Fruit fly (Drosophila melanogaster) whole organism, embryonic: ENCODE measurements around the gene CG17549.

Experiments used
- CG10366 ChIP-seq: fragments of 200-800 bp; sonication (Bioruptor generic); IDR thresholded peaks from 2 replicates; pipeline ENCODE4 v1.3.6; 2022; ENCODE audit warnings: missing biosample characterization, missing genetic modification characterization
- CG10462 ChIP-seq: fragments of 200-800 bp; sonication (Bioruptor generic); optimal IDR thresholded peaks from 2 replicates; lab custom pipeline; 2016; ENCODE audit warnings: missing biosample characterization, missing genetic modification characterization
- CG12744 ChIP-seq: fragments of 200-800 bp; sonication (Bioruptor generic); optimal IDR thresholded peaks from 2 replicates; lab custom pipeline; 2016; ENCODE audit warnings: missing biosample characterization, missing genetic modification characterization
- CG13287 ChIP-seq: fragments of 200-800 bp; sonication (Bioruptor generic); IDR thresholded peaks from 2 replicates; pipeline ENCODE4 v1.3.6; 2022; ENCODE audit warnings: missing biosample characterization, missing genetic modification characterization; ENCODE audit not compliant: partially characterized antibody
- CG15269 ChIP-seq: fragments of 200-800 bp; sonication (Bioruptor generic); optimal IDR thresholded peaks from 2 replicates; lab custom pipeline; 2018; ENCODE audit warnings: missing biosample characterization, mild to moderate bottlenecking, missing genetic modification characterization, moderate library complexity
- CG17385 ChIP-seq: fragments of 200-800 bp; sonication (Bioruptor generic); optimal IDR thresholded peaks from 3 replicates; lab custom pipeline; 2018; ENCODE audit warnings: missing biosample characterization, mild to moderate bottlenecking, missing genetic modification characterization
- CG17568 ChIP-seq: fragments of 200-800 bp; sonication (Bioruptor generic); optimal IDR thresholded peaks from 2 replicates; lab custom pipeline; 2018; ENCODE audit warnings: missing biosample characterization, mild to moderate bottlenecking, missing genetic modification characterization, moderate library complexity
- CG17912 ChIP-seq: fragments of 200-800 bp; sonication (Bioruptor generic); optimal IDR thresholded peaks from 2 replicates; lab custom pipeline; 2018; ENCODE audit warnings: missing biosample characterization, mild to moderate bottlenecking, missing genetic modification characterization
- CG18619 ChIP-seq: fragments of 200-800 bp; sonication (Bioruptor generic); optimal IDR thresholded peaks from 3 replicates; lab custom pipeline; 2017; ENCODE audit warnings: missing biosample characterization, mild to moderate bottlenecking, missing genetic modification characterization
- CG2120 ChIP-seq: fragments of 200-800 bp; sonication (Bioruptor generic); optimal IDR thresholded peaks from 3 replicates; lab custom pipeline; 2016; ENCODE audit warnings: missing biosample characterization, missing genetic modification characterization
- CG2199 ChIP-seq: fragments of 200-800 bp; sonication (Bioruptor generic); IDR thresholded peaks from 3 replicates; pipeline ENCODE4 v1.3.6; 2022; ENCODE audit warnings: missing biosample characterization, missing genetic modification characterization
- CG2875 ChIP-seq: fragments of 200-800 bp; sonication (Bioruptor generic); optimal IDR thresholded peaks from 2 replicates; lab custom pipeline; 2017; ENCODE audit warnings: missing biosample characterization, mild to moderate bottlenecking, missing genetic modification characterization, missing genetic modification reagents
- CG30403 ChIP-seq: fragments of 200-800 bp; sonication (Bioruptor generic); optimal IDR thresholded peaks from 3 replicates; lab custom pipeline; 2016; ENCODE audit warnings: missing biosample characterization, missing genetic modification characterization
- CG32772 ChIP-seq: fragments of 200-800 bp; sonication (Bioruptor generic); IDR thresholded peaks from 2 replicates; pipeline ENCODE4 v1.3.6; 2022; ENCODE audit warnings: missing biosample characterization, missing genetic modification characterization
- CG3995 ChIP-seq: fragments of 200-800 bp; sonication (Bioruptor generic); optimal IDR thresholded peaks from 3 replicates; lab custom pipeline; 2016; ENCODE audit warnings: missing biosample characterization, missing genetic modification characterization
- CG8290 ChIP-seq, 3 experiments: fragments of 200-800 bp; sonication (Bioruptor generic); optimal IDR thresholded peaks; 2 replicates each; lab custom pipeline; 2016 to 2019; ENCODE audit warnings: missing biosample characterization in 3 of 3, missing genetic modification characterization in 3 of 3, mild to moderate bottlenecking in 2 of 3, moderate library complexity in 1 of 3
- CG9215 ChIP-seq: fragments of 200-800 bp; sonication (Bioruptor generic); IDR thresholded peaks from 2 replicates; pipeline ENCODE4 v1.3.6; 2022; ENCODE audit warnings: missing biosample characterization, missing genetic modification characterization
- CG9727 ChIP-seq: fragments of 200-800 bp; sonication (Bioruptor generic); optimal IDR thresholded peaks from 3 replicates; lab custom pipeline; 2017; ENCODE audit warnings: missing biosample characterization, mild to moderate bottlenecking, missing genetic modification characterization
- CHES-1-like ChIP-seq: fragments of 200-800 bp; sonication (Bioruptor generic); optimal IDR thresholded peaks from 2 replicates; lab custom pipeline; 2016; ENCODE audit warnings: missing biosample characterization, missing genetic modification characterization
- Camta ChIP-seq: fragments of 200-800 bp; sonication (Bioruptor generic); optimal IDR thresholded peaks from 2 replicates; lab custom pipeline; 2016; ENCODE audit warnings: missing biosample characterization, missing genetic modification characterization
- CoRest ChIP-seq: fragments of 200-800 bp; sonication (Bioruptor generic); optimal IDR thresholded peaks from 3 replicates; lab custom pipeline; 2018; ENCODE audit warnings: missing biosample characterization, mild to moderate bottlenecking, missing genetic modification characterization, moderate library complexity
- Hsf ChIP-seq: fragments of 200-800 bp; sonication (Bioruptor generic); optimal IDR thresholded peaks from 3 replicates; lab custom pipeline; 2016; ENCODE audit warnings: missing biosample characterization, missing genetic modification characterization
- MESR4 ChIP-seq: fragments of 200-800 bp; sonication (Bioruptor generic); optimal IDR thresholded peaks from 2 replicates; lab custom pipeline; 2018; ENCODE audit warnings: missing biosample characterization, mild to moderate bottlenecking, missing genetic modification characterization, moderate library complexity
- Max ChIP-seq: fragments of 200-800 bp; sonication (Bioruptor generic); optimal IDR thresholded peaks from 2 replicates; lab custom pipeline; 2016; ENCODE audit warnings: missing biosample characterization, mild to moderate bottlenecking, missing genetic modification characterization
- Myb ChIP-seq: fragments of 200-800 bp; sonication (Bioruptor generic); optimal IDR thresholded peaks from 2 replicates; lab custom pipeline; 2016; ENCODE audit warnings: missing biosample characterization, missing genetic modification characterization
- Neu2 ChIP-seq: fragments of 200-800 bp; sonication (Bioruptor generic); optimal IDR thresholded peaks from 3 replicates; lab custom pipeline; 2016; ENCODE audit warnings: missing biosample characterization, missing genetic modification characterization, borderline replicate concordance
- Oli ChIP-seq: fragments of 200-800 bp; sonication (Bioruptor generic); optimal IDR thresholded peaks from 2 replicates; lab custom pipeline; 2018; ENCODE audit warnings: missing biosample characterization, mild to moderate bottlenecking, missing genetic modification characterization, moderate library complexity
- Sin3A ChIP-seq: fragments of >200 bp; optimal IDR thresholded peaks from 2 replicates; lab custom pipeline; 2018
- Sox100B ChIP-seq: fragments of 200-800 bp; sonication (Bioruptor generic); optimal IDR thresholded peaks from 3 replicates; lab custom pipeline; 2018; ENCODE audit warnings: missing biosample characterization, mild to moderate bottlenecking, missing genetic modification characterization
- Ssrp ChIP-seq: fragments of 200-800 bp; sonication (Bioruptor generic); optimal IDR thresholded peaks from 2 replicates; lab custom pipeline; 2018; ENCODE audit warnings: missing biosample characterization, mild to moderate bottlenecking, missing genetic modification characterization, moderate library complexity
- Stat92E ChIP-seq, 3 experiments: fragments of >200 bp in 2 of 3; fragments of 200-800 bp in 1 of 3; sonication (Bioruptor generic) in 1 of 3; optimal IDR thresholded peaks; 2 replicates each; lab custom pipeline; 2017 to 2019; ENCODE audit warnings: missing biosample characterization in 3 of 3, missing genetic modification characterization in 3 of 3, mild to moderate bottlenecking in 1 of 3, moderate library complexity in 1 of 3
- Vsx1 ChIP-seq: fragments of 200-800 bp; sonication (Bioruptor generic); optimal IDR thresholded peaks from 2 replicates; lab custom pipeline; 2017; ENCODE audit warnings: missing biosample characterization, mild to moderate bottlenecking, missing genetic modification characterization, missing genetic modification reagents
- YL-1 ChIP-seq: fragments of 200-800 bp; sonication (Bioruptor generic); optimal IDR thresholded peaks from 3 replicates; lab custom pipeline; 2017; ENCODE audit warnings: missing biosample characterization, mild to moderate bottlenecking, missing genetic modification characterization
- dysf ChIP-seq: fragments of 200-800 bp; sonication (Bioruptor generic); IDR thresholded peaks from 3 replicates; pipeline ENCODE4 v1.3.6; 2022; ENCODE audit warnings: missing biosample characterization, missing genetic modification characterization
- eve ChIP-seq, 2 experiments: fragments of >200 bp; optimal IDR thresholded peaks; 2 replicates each; lab custom pipeline; 2017; ENCODE audit warnings: missing biosample characterization in 2 of 2, missing genetic modification characterization in 2 of 2
- fru ChIP-seq: fragments of >200 bp; optimal IDR thresholded peaks from 2 replicates; lab custom pipeline; 2017
- ftz-f1 ChIP-seq: fragments of 200-800 bp; sonication (Bioruptor generic); optimal IDR thresholded peaks from 2 replicates; lab custom pipeline; 2016; ENCODE audit warnings: missing biosample characterization, missing genetic modification characterization
- hb ChIP-seq: fragments of 200-800 bp; sonication (Bioruptor generic); IDR thresholded peaks from 3 replicates; pipeline ENCODE4 v1.3.6; 2022; ENCODE audit warnings: missing biosample characterization, missing genetic modification characterization; ENCODE audit not compliant: partially characterized antibody
- kah ChIP-seq: fragments of 200-800 bp; sonication (Bioruptor generic); optimal IDR thresholded peaks from 2 replicates; lab custom pipeline; 2018; ENCODE audit warnings: missing biosample characterization, mild to moderate bottlenecking, missing genetic modification characterization
- lmd ChIP-seq: fragments of 200-800 bp; sonication (Bioruptor generic); IDR thresholded peaks from 2 replicates; pipeline ENCODE4 v1.3.6; 2022; ENCODE audit warnings: missing biosample characterization, missing genetic modification characterization
- mam ChIP-seq: fragments of 200-800 bp; sonication (Bioruptor generic); optimal IDR thresholded peaks from 3 replicates; lab custom pipeline; 2016; ENCODE audit warnings: missing biosample characterization, missing genetic modification characterization
- pho ChIP-seq: fragments of 200-800 bp; sonication (Bioruptor generic); optimal IDR thresholded peaks from 2 replicates; lab custom pipeline; 2016; ENCODE audit warnings: missing biosample characterization, missing genetic modification characterization
- prd ChIP-seq, 3 experiments: fragments of >200 bp in 2 of 3; fragments of 200-800 bp in 1 of 3; sonication (Bioruptor generic) in 1 of 3; optimal IDR thresholded peaks in 2 of 3; IDR thresholded peaks in 1 of 3; 2 replicates in 2 of 3; 3 replicates in 1 of 3; pipeline versions ENCODE4 v1.3.6 to Lab custom; 2017 to 2022; ENCODE audit warnings: missing biosample characterization in 1 of 3, missing genetic modification characterization in 1 of 3
- sima ChIP-seq: fragments of 200-800 bp; sonication (Bioruptor generic); optimal IDR thresholded peaks from 2 replicates; lab custom pipeline; 2016; ENCODE audit warnings: missing biosample characterization, missing genetic modification characterization
- stc ChIP-seq: fragments of 200-800 bp; sonication (Bioruptor generic); IDR thresholded peaks from 2 replicates; pipeline ENCODE4 v1.3.6; 2022; ENCODE audit warnings: missing biosample characterization, missing genetic modification characterization
- ttk ChIP-seq: fragments of 200-800 bp; sonication (Bioruptor generic); IDR thresholded peaks from 2 replicates; pipeline ENCODE4 v2.1.2; 2022; ENCODE audit warnings: missing biosample characterization, missing genetic modification characterization
- unc-4 ChIP-seq: fragments of 200-800 bp; sonication (Bioruptor generic); IDR thresholded peaks from 2 replicates; pipeline ENCODE4 v1.3.6; 2022; ENCODE audit warnings: missing biosample characterization, missing genetic modification characterization; ENCODE audit not compliant: partially characterized antibody

CG17549 gene

DNA sequence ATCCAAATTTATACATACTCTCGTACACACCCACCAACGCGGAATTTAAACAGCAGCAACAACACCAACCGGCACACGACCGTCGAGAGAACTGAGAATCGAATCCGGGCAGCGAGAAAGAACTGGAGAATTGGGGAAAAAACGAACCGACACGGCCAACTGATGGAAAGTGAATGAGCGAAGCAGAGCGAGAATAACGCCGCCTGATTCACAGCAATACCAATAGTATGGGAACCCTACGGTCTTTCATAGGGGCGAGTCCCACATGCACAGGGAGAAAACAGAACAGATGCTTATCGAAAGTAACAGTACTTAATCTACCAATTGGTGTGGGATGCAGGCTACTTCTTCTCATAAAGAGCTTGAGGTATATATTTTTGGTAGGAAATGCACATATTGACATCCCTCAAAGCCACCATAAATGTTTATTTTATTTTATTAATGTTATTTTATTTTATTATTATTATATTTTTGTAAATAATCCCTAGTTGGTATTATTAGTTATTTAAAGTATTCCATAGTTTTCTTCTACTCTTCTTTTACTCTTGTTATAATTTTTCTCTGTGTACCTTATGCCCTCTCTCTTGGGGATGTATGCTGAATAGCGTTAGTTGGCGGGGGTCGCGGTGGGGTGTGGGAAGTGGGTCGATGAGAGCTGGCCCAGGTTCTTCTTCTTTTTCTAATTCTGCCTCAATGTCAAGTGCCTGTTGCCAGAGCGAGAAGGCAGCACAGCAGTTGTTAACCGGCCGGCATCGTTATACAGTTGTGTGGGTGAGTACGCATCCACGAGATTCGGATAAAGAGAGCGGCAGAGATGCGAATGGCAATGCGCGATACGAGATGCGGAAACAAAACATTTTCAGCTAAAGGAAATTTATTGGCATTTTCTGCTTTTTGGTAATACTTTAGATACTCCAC, 8.7 kb upstream of the CG17549 start, which contains the start of gene CG17544 (continued):
- TF ChIP-seq Vsx1 (GFP tag; lab: Kevin White, UChicago): peak; percentile 53
- TF ChIP-seq Sin3A (lab: Kevin White, UChicago): no peak
- TF ChIP-seq YL-1: peak; percentile 31
- no peak; the same call in 1 of the 2 replicates for TF ChIP-seq CG10366
- TF ChIP-seq Oli (tag; lab: Kevin White, UChicago): peak; percentile 85
- TF ChIP-seq hb (GFP tag; lab: Robert Waterston, UW): no peak
- TF ChIP-seq CG32772 (GFP tag; lab: Robert Waterston, UW): peak; percentile 37; the same call in 1 of the 2 replicates
- TF ChIP-seq fru: no peak
- TF ChIP-seq CG2875 (GFP tag; lab: Kevin White, UChicago): peak; percentile 50
- TF ChIP-seq Myb (GFP tag; lab: Kevin White, UChicago): peak; percentile 25
- peak; percentile 99 for TF ChIP-seq CG17385 (GFP tag; lab: Kevin White, UChicago)
- TF ChIP-seq CG8290 (GFP tag; optimal IDR thresholded peaks at IDR 0.05; lab: Kevin White, UChicago): peak; percentile 19
- peak in 1 of 2 experiments; percentile 75 for TF ChIP-seq CG8290 (tag; optimal IDR thresholded peaks at IDR 0.05; lab: Kevin White, UChicago)
- peak; percentile 51; the same call in 1 of the 2 replicates for TF ChIP-seq lmd (GFP tag; lab: Robert Waterston, UW)
- TF ChIP-seq CG9215 (GFP tag; lab: Robert Waterston, UW): peak; percentile 70
- TF ChIP-seq CoRest (tag; lab: Kevin White, UChicago): peak; percentile 90
- TF ChIP-seq ftz-f1: peak; percentile 95
- no peak for TF ChIP-seq Stat92E (GFP tag; optimal IDR thresholded peaks at IDR 0.05; lab: Kevin White, UChicago)
- peak; percentile 85; the same call in 2 of the 3 replicates for TF ChIP-seq CG2199 (GFP tag; lab: Robert Waterston, UW)
- TF ChIP-seq dysf (GFP tag; lab: Robert Waterston, UW): peak; percentile 72
- TF ChIP-seq Hsf (GFP tag; lab: Kevin White, UChicago): peak; percentile 26
- TF ChIP-seq CG3995 (GFP tag; lab: Kevin White, UChicago): no peak
- no peak for TF ChIP-seq Neu2 (GFP tag; lab: Kevin White, UChicago)
- TF ChIP-seq mam (GFP tag; lab: Kevin White, UChicago): peak; percentile 63
- no peak for TF ChIP-seq CG12744 (GFP tag; lab: Kevin White, UChicago)
- peak; percentile 81 for TF ChIP-seq CG15269 (tag; lab: Kevin White, UChicago)
- TF ChIP-seq MESR4: no peak
- TF ChIP-seq unc-4: peak; percentile 48
- TF ChIP-seq CG18619 (GFP tag; lab: Kevin White, UChicago): peak; percentile 87
- peak; percentile 86 for TF ChIP-seq CG9727 (GFP tag; lab: Kevin White, UChicago)
- peak in 1 of 2 experiments; percentile 10 for TF ChIP-seq eve (GFP tag; optimal IDR thresholded peaks at IDR 0.05; lab: Kevin White, UChicago)
- no peak for TF ChIP-seq Camta (GFP tag; lab: Kevin White, UChicago)
- no peak for TF ChIP-seq sima
- TF ChIP-seq stc (GFP tag; lab: Robert Waterston, UW): peak; percentile 7; the same call in 1 of the 2 replicates
- no peak for TF ChIP-seq CG17568 (GFP tag; lab: Kevin White, UChicago)
- peak; percentile 68 for TF ChIP-seq CG2120 (GFP tag; lab: Kevin White, UChicago)
- peak; percentile 88 for TF ChIP-seq Sox100B (GFP tag; lab: Kevin White, UChicago)
- TF ChIP-seq CG10462 (GFP tag; lab: Kevin White, UChicago): peak; percentile 43
- no peak for TF ChIP-seq Max (GFP tag; lab: Kevin White, UChicago)
- peak; percentile 60 for TF ChIP-seq kah (GFP tag; lab: Kevin White, UChicago)
- peak; percentile 49; the same call in 1 of the 2 replicates for TF ChIP-seq CG13287
- peak; percentile 30 for TF ChIP-seq CHES-1-like (GFP tag; lab: Kevin White, UChicago)
- peak; percentile 79 for TF ChIP-seq ttk (GFP tag; lab: Robert Waterston, UW)
- peak; percentile 26 for TF ChIP-seq pho (GFP tag; lab: Kevin White, UChicago)
- peak; percentile 66 for TF ChIP-seq CG30403 (GFP tag; lab: Kevin White, UChicago)
- TF ChIP-seq Ssrp: peak; percentile 76
- peak; percentile 44 for TF ChIP-seq CG17912 (GFP tag; lab: Kevin White, UChicago)
- TF ChIP-seq prd (optimal IDR thresholded peaks at IDR 0.05; lab: Kevin White, UChicago): no peak
- peak; percentile 71 for TF ChIP-seq prd (GFP tag; IDR thresholded peaks at IDR 0.05; lab: Robert Waterston, UW)
